Fruit fly (Drosophila melanogaster) whole organism, embryonic: ENCODE measurements around the gene side-III.

Source experiments
- CG10366 ChIP-seq: fragments of 200-800 bp; sonication (Bioruptor generic); IDR thresholded peaks from 2 replicates; pipeline ENCODE4 v1.3.6; 2022; ENCODE audit warnings: missing biosample characterization, missing genetic modification characterization
- CG10431 ChIP-seq: fragments of 200-800 bp; sonication (Bioruptor generic); optimal IDR thresholded peaks from 3 replicates; lab custom pipeline; 2018; ENCODE audit warnings: missing biosample characterization, mild to moderate bottlenecking, missing genetic modification characterization
- CG10565 ChIP-seq: fragments of 200-800 bp; sonication (Bioruptor generic); optimal IDR thresholded peaks from 3 replicates; lab custom pipeline; 2016; ENCODE audit warnings: missing biosample characterization, mild to moderate bottlenecking, missing genetic modification characterization
- CG7271 ChIP-seq: fragments of 200-800 bp; sonication (Bioruptor generic); optimal IDR thresholded peaks from 2 replicates; lab custom pipeline; 2018; ENCODE audit warnings: missing biosample characterization, mild to moderate bottlenecking, missing genetic modification characterization, moderate library complexity
- CG9932 ChIP-seq: fragments of 200-800 bp; sonication (Bioruptor generic); IDR thresholded peaks from 2 replicates; pipeline ENCODE4 v1.3.6; 2022; ENCODE audit warnings: missing biosample characterization, missing genetic modification characterization
- knrl ChIP-seq: fragments of 200-800 bp; sonication (Bioruptor generic); IDR thresholded peaks from 3 replicates; pipeline ENCODE4 v1.3.6; 2022; ENCODE audit warnings: missing biosample characterization, missing genetic modification characterization; ENCODE audit not compliant: partially characterized antibody
- yki ChIP-seq: fragments of >200 bp; optimal IDR thresholded peaks from 3 replicates; lab custom pipeline; 2018

- no peak for TF ChIP-seq CG10565 (GFP tag; lab: Kevin White, UChicago)
- no peak for TF ChIP-seq CG10431 (GFP tag; lab: Kevin White, UChicago)
- no peak for TF ChIP-seq CG10366 (GFP tag; lab: Robert Waterston, UW)
- no peak; the same call in 1 of the 2 replicates for TF ChIP-seq CG9932 (GFP tag; lab: Robert Waterston, UW)
- TF ChIP-seq CG7271: no peak
- no peak for TF ChIP-seq yki (lab: Kevin White, UChicago)
- TF ChIP-seq knrl (GFP tag; lab: Robert Waterston, UW): no peak
These were observed 48.0 kb upstream of the side-III start for dm6 chr3R:6007123-6008000.
